Worm (Caenorhabditis elegans) whole organism, late embryonic: ENCODE measurements around the gene srh-178.

ENCODE experiments used
- K09A11.1 ChIP-seq: sonication (generic microtip); optimal IDR thresholded peaks from 2 replicates; lab custom pipeline; 2017; ENCODE audit warnings: antibody characterized with exemption, mild to moderate bottlenecking, missing genetic modification characterization, missing compliant biosample characterization; ENCODE audit not compliant: insufficient read depth
- T23F11.4 ChIP-seq: fragments of 200-800 bp; sonication (Bioruptor generic); optimal IDR thresholded peaks from 2 replicates; lab custom pipeline; 2018; ENCODE audit warnings: mild to moderate bottlenecking, missing genetic modification characterization, missing compliant biosample characterization
- Y22D7AL.16 ChIP-seq: sonication (generic microtip); optimal IDR thresholded peaks from 2 replicates; lab custom pipeline; 2016; ENCODE audit warnings: missing genetic modification characterization, missing compliant biosample characterization
- ahr-1 ChIP-seq: sonication (generic microtip); optimal IDR thresholded peaks from 2 replicates; lab custom pipeline; 2016; ENCODE audit warnings: missing genetic modification characterization, missing compliant biosample characterization
- ceh-14 ChIP-seq: sonication (generic microtip); optimal IDR thresholded peaks from 2 replicates; lab custom pipeline; 2016; ENCODE audit warnings: missing genotype, missing genetic modification characterization, missing compliant biosample characterization
- ceh-2 ChIP-seq: sonication (generic microtip); optimal IDR thresholded peaks from 2 replicates; lab custom pipeline; 2016; ENCODE audit warnings: missing genotype, missing genetic modification characterization, missing compliant biosample characterization
- ceh-6 ChIP-seq: fragments of 200-800 bp; sonication (Bioruptor generic); optimal IDR thresholded peaks from 2 replicates; lab custom pipeline; 2018; ENCODE audit warnings: mild to moderate bottlenecking, missing genetic modification characterization, missing compliant biosample characterization
- dve-1 ChIP-seq: sonication (generic microtip); optimal IDR thresholded peaks from 2 replicates; lab custom pipeline; 2017; ENCODE audit warnings: antibody characterized with exemption, mild to moderate bottlenecking, missing genetic modification characterization, missing compliant biosample characterization
- ets-4 ChIP-seq: sonication (generic microtip); optimal IDR thresholded peaks from 2 replicates; lab custom pipeline; 2016; ENCODE audit warnings: missing genetic modification characterization, missing compliant biosample characterization
- fkh-10 ChIP-seq: fragments of 150-350 bp; optimal IDR thresholded peaks from 2 replicates; lab custom pipeline; 2014; ENCODE audit warnings: missing biosample characterization, missing genetic modification reagents, missing genetic modification characterization
- fkh-6 ChIP-seq: sonication (generic microtip); optimal IDR thresholded peaks from 2 replicates; lab custom pipeline; 2016; ENCODE audit warnings: missing genetic modification characterization, missing compliant biosample characterization
- hlh-15 ChIP-seq: sonication (generic microtip); optimal IDR thresholded peaks from 2 replicates; lab custom pipeline; 2016; ENCODE audit warnings: missing genetic modification characterization, missing compliant biosample characterization
- hlh-30 ChIP-seq: sonication (generic microtip); optimal IDR thresholded peaks from 2 replicates; lab custom pipeline; 2017; ENCODE audit warnings: antibody characterized with exemption, missing genetic modification characterization, missing compliant biosample characterization; ENCODE audit not compliant: insufficient read depth
- hlh-6 ChIP-seq: sonication (generic microtip); optimal IDR thresholded peaks from 2 replicates; lab custom pipeline; 2016; ENCODE audit warnings: missing genotype, missing genetic modification characterization, missing compliant biosample characterization
- lim-6 ChIP-seq: sonication (generic microtip); optimal IDR thresholded peaks from 2 replicates; lab custom pipeline; 2016; ENCODE audit warnings: missing genetic modification characterization, missing compliant biosample characterization
- nhr-232 ChIP-seq: sonication (generic microtip); optimal IDR thresholded peaks from 2 replicates; lab custom pipeline; 2016; ENCODE audit warnings: missing genetic modification characterization, missing compliant biosample characterization
- npax-4 ChIP-seq: sonication (generic microtip); optimal IDR thresholded peaks from 2 replicates; lab custom pipeline; 2016; ENCODE audit warnings: missing genetic modification characterization, missing compliant biosample characterization
- pag-3 ChIP-seq: sonication (generic microtip); optimal IDR thresholded peaks from 2 replicates; lab custom pipeline; 2016; ENCODE audit warnings: missing compliant biosample characterization, missing genetic modification characterization, borderline replicate concordance
- pat-9 ChIP-seq: fragments of 200-800 bp; sonication (Bioruptor generic); optimal IDR thresholded peaks from 2 replicates; lab custom pipeline; 2018; ENCODE audit warnings: mild to moderate bottlenecking, missing genetic modification characterization, moderate library complexity, missing compliant biosample characterization
- pqm-1 ChIP-seq: sonication (generic microtip); optimal IDR thresholded peaks from 2 replicates; lab custom pipeline; 2016; ENCODE audit warnings: missing genetic modification characterization, missing compliant biosample characterization
- tbx-2 ChIP-seq: sonication (generic microtip); optimal IDR thresholded peaks from 2 replicates; lab custom pipeline; 2016; ENCODE audit warnings: missing genetic modification characterization, missing compliant biosample characterization
- tbx-7 ChIP-seq: sonication (generic microtip); optimal IDR thresholded peaks from 2 replicates; lab custom pipeline; 2016; ENCODE audit warnings: missing genotype, missing genetic modification characterization, missing compliant biosample characterization

srh-178 gene

ce11 chrV:18434961-18435360 lies 45.2 kb downstream of the srh-178 start, which contains the start of gene ZK262.20:
TSS of gene ZK262.20 (minus strand) at chrV:18435061.
- TF ChIP-seq Y22D7AL.16 (no peak), fkh-10 (GFP tag; lab: Kevin White, UChicago) (no peak), fkh-6 (tag; lab: Kevin White, UChicago) (no peak), T23F11.4 (GFP tag; lab: Kevin White, UChicago) (no peak), hlh-30 (no peak), pqm-1 (tag; lab: Kevin White, UChicago) (no peak), K09A11.1 (tag; lab: Kevin White, UChicago) (no peak), hlh-15 (no peak), pag-3 (tag; lab: Kevin White, UChicago) (no peak), dve-1 (no peak), nhr-232 (no peak), ets-4 (tag; lab: Kevin White, UChicago) (no peak), tbx-2 (tag; lab: Kevin White, UChicago) (no peak)
- TF ChIP-seq, all 69 proteins: peak for 0

ce11 chrV:18431450-18431849 lies 48.7 kb downstream of the srh-178 start, which contains the start of gene srw-82:
TSS of gene srw-82 (plus strand) at chrV:18431750.
- TF ChIP-seq hlh-6 (no peak), npax-4 (tag; lab: Kevin White, UChicago) (no peak), tbx-7 (tag; lab: Kevin White, UChicago) (no peak), lim-6 (tag; lab: Kevin White, UChicago) (no peak), nhr-232 (no peak)
- TF ChIP-seq, all 69 proteins: peak for 0

- TF ChIP-seq ceh-6 (GFP tag; lab: Kevin White, UChicago) = no peak
- no peak for TF ChIP-seq tbx-2 (tag; lab: Kevin White, UChicago)
- no peak for TF ChIP-seq pag-3 (tag; lab: Kevin White, UChicago)
- TF ChIP-seq pat-9 (tag; lab: Kevin White, UChicago) = no peak
- no peak for TF ChIP-seq ahr-1 (tag; lab: Kevin White, UChicago)
- no peak for TF ChIP-seq ceh-2
- no peak for TF ChIP-seq ceh-14 (tag; lab: Kevin White, UChicago)
- TF ChIP-seq, all 69 proteins: peak for 0
Measured at ce11 chrV:18430826-18431225, 49.3 kb downstream of the srh-178 start.
